Worm (Caenorhabditis elegans) whole organism, L2 larva: Measurements from ENCODE around the gene F40G9.6.

Experiments used
- C34F6.9 ChIP-seq: fragments of 150-350 bp; optimal IDR thresholded peaks from 2 replicates; lab custom pipeline; 2014; ENCODE audit warnings: missing biosample characterization, missing genetic modification characterization
- F13H6.1 ChIP-seq: sonication (generic microtip); optimal IDR thresholded peaks from 2 replicates; lab custom pipeline; 2016; ENCODE audit warnings: missing genetic modification characterization, missing compliant biosample characterization
- R02D3.7 ChIP-seq: fragments of 150-350 bp; optimal IDR thresholded peaks from 2 replicates; lab custom pipeline; 2014; ENCODE audit warnings: missing biosample characterization, missing genetic modification characterization
- Y55F3AM.14 ChIP-seq: fragments of 200-800 bp; sonication (Bioruptor generic); optimal IDR thresholded peaks from 2 replicates; lab custom pipeline; 2018; ENCODE audit warnings: mild to moderate bottlenecking, missing genetic modification characterization, missing compliant biosample characterization
- alr-1 ChIP-seq: fragments of 150-350 bp; optimal IDR thresholded peaks from 2 replicates; lab custom pipeline; 2014; ENCODE audit warnings: missing biosample characterization, missing genetic modification characterization
- aly-2 ChIP-seq: fragments of 150-350 bp; optimal IDR thresholded peaks from 2 replicates; lab custom pipeline; 2014; ENCODE audit warnings: missing biosample characterization, missing genetic modification characterization
- blmp-1 ChIP-seq: sonication (generic microtip); optimal IDR thresholded peaks from 2 replicates; lab custom pipeline; 2017; ENCODE audit warnings: missing genetic modification characterization, mild to moderate bottlenecking, missing compliant biosample characterization, antibody characterized with exemption, moderate library complexity; ENCODE audit not compliant: insufficient read depth
- ceh-16 ChIP-seq: fragments of 150-350 bp; optimal IDR thresholded peaks from 2 replicates; lab custom pipeline; 2014; ENCODE audit warnings: missing biosample characterization, missing genetic modification characterization
- crh-2 ChIP-seq: sonication (generic microtip); optimal IDR thresholded peaks from 2 replicates; lab custom pipeline; 2017; ENCODE audit warnings: missing biosample characterization, missing genetic modification characterization
- dmd-4 ChIP-seq: sonication (generic microtip); optimal IDR thresholded peaks from 2 replicates; lab custom pipeline; 2017; ENCODE audit warnings: missing biosample characterization, missing genetic modification characterization
- fos-1 ChIP-seq: fragments of 150-350 bp; optimal IDR thresholded peaks from 2 replicates; lab custom pipeline; 2014; ENCODE audit warnings: missing biosample characterization, missing genetic modification characterization
- lin-13 ChIP-seq: fragments of 150-350 bp; optimal IDR thresholded peaks from 2 replicates; lab custom pipeline; 2014; ENCODE audit warnings: missing biosample characterization, missing genetic modification reagents, missing genetic modification characterization
- mab-5 ChIP-seq: fragments of 150-350 bp; optimal IDR thresholded peaks from 2 replicates; lab custom pipeline; 2014; ENCODE audit warnings: missing biosample characterization, missing genetic modification characterization
- mbf-1 ChIP-seq: sonication (generic microtip); optimal IDR thresholded peaks from 2 replicates; lab custom pipeline; 2017; ENCODE audit warnings: missing biosample characterization, missing genetic modification characterization
- mdl-1 ChIP-seq, 2 experiments: fragments of 150-350 bp in 1 of 2; sonication (generic microtip) in 1 of 2; optimal IDR thresholded peaks; 2 replicates each; lab custom pipeline; 2017; ENCODE audit warnings: missing biosample characterization in 2 of 2, missing genetic modification characterization in 2 of 2
- nhr-12 ChIP-seq: fragments of 150-350 bp; optimal IDR thresholded peaks from 2 replicates; lab custom pipeline; 2014; ENCODE audit warnings: missing biosample characterization, missing genetic modification characterization
- nhr-129 ChIP-seq: fragments of 150-350 bp; optimal IDR thresholded peaks from 2 replicates; lab custom pipeline; 2014; ENCODE audit warnings: missing biosample characterization, missing genetic modification characterization
- nhr-21 ChIP-seq: fragments of 150-350 bp; optimal IDR thresholded peaks from 2 replicates; lab custom pipeline; 2014; ENCODE audit warnings: missing biosample characterization, missing genetic modification characterization
- nhr-23 ChIP-seq: fragments of 150-350 bp; optimal IDR thresholded peaks from 2 replicates; lab custom pipeline; 2014; ENCODE audit warnings: missing biosample characterization, missing genetic modification reagents, missing genetic modification characterization
- nhr-25 ChIP-seq: fragments of 150-350 bp; sonication (generic microtip); optimal IDR thresholded peaks from 3 replicates; lab custom pipeline; 2014; ENCODE audit warnings: missing biosample characterization, missing genetic modification characterization
- nhr-6 ChIP-seq: fragments of 150-350 bp; optimal IDR thresholded peaks from 2 replicates; lab custom pipeline; 2014; ENCODE audit warnings: missing biosample characterization, missing genetic modification characterization
- nhr-77 ChIP-seq: fragments of 150-350 bp; optimal IDR thresholded peaks from 2 replicates; lab custom pipeline; 2014; ENCODE audit warnings: missing biosample characterization, missing genetic modification characterization
- peb-1 ChIP-seq: fragments of 150-350 bp; optimal IDR thresholded peaks from 2 replicates; lab custom pipeline; 2014; ENCODE audit warnings: missing biosample characterization, missing genetic modification characterization
- sem-4 ChIP-seq: fragments of 150-350 bp; optimal IDR thresholded peaks from 2 replicates; lab custom pipeline; 2014; ENCODE audit warnings: missing biosample characterization, missing genetic modification reagents, missing genetic modification characterization
- skn-1 ChIP-seq: sonication (generic microtip); optimal IDR thresholded peaks from 2 replicates; lab custom pipeline; 2017; ENCODE audit warnings: missing biosample characterization, missing genetic modification characterization
- sma-3 ChIP-seq: sonication (generic microtip); optimal IDR thresholded peaks from 2 replicates; lab custom pipeline; 2016; ENCODE audit warnings: missing genetic modification reagents, missing genetic modification characterization, missing compliant biosample characterization
- snpc-4 ChIP-seq: fragments of 150-350 bp; optimal IDR thresholded peaks from 2 replicates; lab custom pipeline; 2014; ENCODE audit warnings: missing biosample characterization, missing genetic modification characterization
- unc-39 ChIP-seq: fragments of 150-350 bp; optimal IDR thresholded peaks from 2 replicates; lab custom pipeline; 2014; ENCODE audit warnings: missing biosample characterization, missing genetic modification characterization
- unc-55 ChIP-seq: fragments of 150-350 bp; sonication (generic microtip); optimal IDR thresholded peaks from 3 replicates; lab custom pipeline; 2014; ENCODE audit warnings: missing biosample characterization, missing genetic modification reagents, missing genetic modification characterization
- unc-62 ChIP-seq: fragments of 150-350 bp; optimal IDR thresholded peaks from 2 replicates; lab custom pipeline; 2014; ENCODE audit warnings: missing biosample characterization, missing genetic modification reagents, missing genetic modification characterization
- ztf-1 ChIP-seq: fragments of 200-800 bp; sonication (Bioruptor generic); conservative IDR thresholded peaks from 2 replicates; pipeline ENCODE4 v1.3.6; 2022; ENCODE audit warnings: missing genetic modification characterization, missing compliant biosample characterization
- ztf-11 ChIP-seq: sonication (generic microtip); optimal IDR thresholded peaks from 2 replicates; lab custom pipeline; 2017; ENCODE audit warnings: missing biosample characterization, missing genetic modification characterization

F40G9.6 gene

DNA sequence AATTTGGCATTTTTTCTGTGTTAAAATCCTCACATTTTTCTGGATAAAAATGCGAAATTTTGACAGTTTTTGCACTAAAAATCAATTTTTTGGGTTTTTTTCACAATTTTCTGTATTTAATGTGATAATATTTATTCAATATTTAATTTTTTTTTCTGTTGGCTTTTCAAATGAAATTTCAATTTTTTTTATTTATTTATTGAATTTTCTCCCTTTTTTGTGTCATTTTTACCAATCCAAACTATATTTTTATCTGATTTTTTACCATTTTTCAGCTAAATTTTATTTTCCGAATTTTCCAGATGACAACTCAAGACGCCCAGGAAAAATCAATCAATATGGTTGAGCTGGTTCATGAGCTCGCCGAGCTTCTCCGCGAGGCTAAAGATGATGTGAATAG, 14.8 kb downstream of the F40G9.6 start, which contains the start of gene F40G9.17:
F40G9.17 (plus strand) TSS at position 301 of the 400 bp plus-strand sequence.
- no peak for TF ChIP-seq Y55F3AM.14 (GFP tag; lab: Kevin White, UChicago)
- no peak for TF ChIP-seq blmp-1 (tag; lab: Kevin White, UChicago)
- no peak for TF ChIP-seq fos-1
- no peak for TF ChIP-seq unc-55 (GFP tag; lab: Kevin White, UChicago)
- TF ChIP-seq nhr-6 (tag; lab: Kevin White, UChicago): no peak
- no peak for TF ChIP-seq ztf-11 (tag; lab: Kevin White, UChicago)
- no peak for TF ChIP-seq aly-2 (tag; lab: Kevin White, UChicago)
- no peak for TF ChIP-seq nhr-12 (tag; lab: Kevin White, UChicago)
- TF ChIP-seq mbf-1: no peak
- TF ChIP-seq mdl-1 (tag; optimal IDR thresholded peaks at IDR 0.05; lab: Kevin White, UChicago): no peak
- no peak for TF ChIP-seq nhr-21 (tag; lab: Kevin White, UChicago)
- no peak for TF ChIP-seq alr-1 (tag; lab: Kevin White, UChicago)
- TF ChIP-seq unc-39 (tag; lab: Kevin White, UChicago): no peak
- no peak for TF ChIP-seq lin-13 (GFP tag; lab: Kevin White, UChicago)
- TF ChIP-seq skn-1 (tag; lab: Kevin White, UChicago): no peak
- TF ChIP-seq mab-5: no peak
- TF ChIP-seq R02D3.7: no peak
- no peak for TF ChIP-seq ztf-1 (GFP tag; lab: Robert Waterston, UW)

DNA sequence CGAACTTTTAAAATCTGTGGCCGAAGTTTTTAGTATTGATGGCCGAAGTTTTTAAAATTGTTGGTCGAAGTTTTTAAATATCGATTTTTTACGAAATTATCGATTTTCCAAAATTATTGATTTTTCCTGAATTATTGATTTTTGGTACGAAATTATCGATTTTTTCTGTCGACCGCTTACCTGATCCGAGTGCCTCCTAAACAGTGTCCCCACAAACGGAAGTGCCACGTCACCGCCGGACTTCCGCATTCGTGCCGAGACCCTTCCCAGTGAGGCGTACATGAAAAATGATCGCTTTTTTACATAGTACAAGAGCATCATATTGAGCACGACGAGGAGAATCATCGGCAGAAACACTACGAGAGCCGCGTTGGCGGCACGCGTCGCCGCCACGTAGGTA, 24.6 kb downstream of the F40G9.6 start:
- TF ChIP-seq nhr-23 (tag; lab: Kevin White, UChicago): no peak
- TF ChIP-seq F13H6.1: no peak
- no peak for TF ChIP-seq mab-5
- TF ChIP-seq ztf-1 (GFP tag; lab: Robert Waterston, UW): no peak
- TF ChIP-seq fos-1: no peak
- TF ChIP-seq Y55F3AM.14 (GFP tag; lab: Kevin White, UChicago): no peak
- no peak for TF ChIP-seq peb-1 (tag; lab: Kevin White, UChicago)
- TF ChIP-seq nhr-21 (tag; lab: Kevin White, UChicago): no peak
- TF ChIP-seq alr-1 (tag; lab: Kevin White, UChicago): no peak
- TF ChIP-seq sem-4: no peak
- no peak for TF ChIP-seq ceh-16 (tag; lab: Kevin White, UChicago)
- TF ChIP-seq unc-55 (GFP tag; lab: Kevin White, UChicago): no peak
- no peak for TF ChIP-seq crh-2 (tag; lab: Kevin White, UChicago)
- TF ChIP-seq skn-1 (tag; lab: Kevin White, UChicago): no peak
- no peak for TF ChIP-seq nhr-25 (tag; lab: Kevin White, UChicago)
- no peak for TF ChIP-seq dmd-4

DNA sequence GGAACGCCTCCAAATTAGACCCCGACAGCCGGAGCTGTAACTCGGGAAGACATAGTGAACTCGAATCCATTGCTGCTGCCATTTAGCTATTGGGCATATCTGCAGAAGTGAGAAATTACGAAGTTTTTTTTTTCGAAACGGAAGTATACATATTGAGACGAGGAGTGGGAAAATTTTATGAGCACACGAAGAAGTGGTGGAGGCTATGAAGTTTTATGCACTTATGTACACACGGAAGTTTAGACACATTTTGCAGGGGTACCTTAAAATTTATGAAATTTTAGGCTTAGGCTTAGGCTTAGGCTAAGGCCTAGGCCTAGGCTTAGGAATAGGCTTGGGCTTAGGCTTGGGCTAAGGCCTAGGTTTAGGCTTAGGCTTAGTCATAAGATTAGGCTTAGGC, 27.7 kb downstream of the F40G9.6 start, which contains the start of gene W10C4.1:
W10C4.1 (minus strand) TSS at position 101 of the 400 bp plus-strand sequence.
- TF ChIP-seq aly-2 (tag; lab: Kevin White, UChicago) (no peak), unc-55 (GFP tag; lab: Kevin White, UChicago) (peak; percentile 9)

DNA sequence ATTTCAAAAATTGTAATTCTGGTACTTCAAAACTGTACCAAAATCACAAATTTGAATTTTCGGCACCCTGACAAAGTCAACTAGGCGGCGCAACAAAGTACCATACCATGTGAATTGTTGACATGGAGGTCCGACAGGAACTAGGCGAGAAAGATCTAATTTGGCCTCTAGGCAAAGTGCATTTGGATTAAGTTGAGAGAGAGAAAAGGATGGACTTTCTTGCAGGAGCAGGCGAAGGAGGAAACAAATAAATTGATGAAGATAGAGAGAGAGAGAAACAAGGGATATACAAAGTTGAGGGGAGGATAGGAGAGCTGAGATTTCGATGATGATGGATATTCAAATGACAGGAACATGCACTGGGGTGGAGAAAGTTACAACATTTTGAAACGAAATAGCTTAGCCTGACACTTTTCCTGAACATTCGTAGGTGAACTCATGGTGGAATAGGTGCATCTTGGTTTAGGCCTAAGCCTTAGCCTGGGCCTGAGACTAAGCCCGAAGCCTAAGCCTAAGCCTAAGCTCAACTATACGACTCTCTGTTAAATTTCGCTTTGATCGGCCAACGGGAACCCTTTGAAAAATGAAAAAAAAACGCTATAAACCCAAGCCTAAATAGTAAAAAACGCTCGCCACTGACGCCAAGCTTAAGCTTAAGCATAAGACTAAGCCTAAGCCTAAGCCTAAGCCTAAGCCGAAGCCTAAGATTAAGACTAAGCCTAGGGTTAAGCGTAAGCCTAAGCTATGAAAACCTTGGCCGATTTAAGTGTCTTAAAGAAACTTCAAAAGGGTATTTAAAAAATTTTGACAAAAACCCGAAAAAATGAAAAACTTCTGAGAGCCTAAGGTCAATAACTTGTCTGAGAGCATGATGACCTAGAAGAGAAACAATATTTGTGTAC, 29.7 kb downstream of the F40G9.6 start:
- TF ChIP-seq nhr-77 (no peak), skn-1 (tag; lab: Kevin White, UChicago) (no peak), unc-55 (GFP tag; lab: Kevin White, UChicago) (no peak), unc-62 (GFP tag; lab: Kevin White, UChicago) (no peak), ztf-11 (tag; lab: Kevin White, UChicago) (no peak), nhr-12 (tag; lab: Kevin White, UChicago) (no peak), ceh-16 (tag; lab: Kevin White, UChicago) (no peak), ztf-1 (GFP tag; lab: Robert Waterston, UW) (no peak), nhr-129 (tag; lab: Kevin White, UChicago) (no peak), C34F6.9 (no peak), peb-1 (tag; lab: Kevin White, UChicago) (no peak), Y55F3AM.14 (GFP tag; lab: Kevin White, UChicago) (no peak), snpc-4 (tag; lab: Kevin White, UChicago) (no peak), fos-1 (no peak), nhr-23 (tag; lab: Kevin White, UChicago) (no peak), sma-3 (GFP tag; lab: Kevin White, UChicago) (no peak), aly-2 (tag; lab: Kevin White, UChicago) (no peak), crh-2 (tag; lab: Kevin White, UChicago) (no peak)
- TF ChIP-seq, all 48 proteins: peak for 0
